Worm (Caenorhabditis elegans): ENCODE data around the gene act-5.
A peak's percentile ranks its signal among the peaks of the same experiment; 100 is the strongest.

act-5 gene

ce11 chrIII:13630708-13631107 is 24.8 kb upstream of the act-5 start, which contains the start of gene arrd-17:
TSS of gene arrd-17 (minus strand) at chrIII:13630808.
- no peak for TF ChIP-seq nhr-42 (GFP tag; IDR thresholded peaks at IDR 0.05)

DNA sequence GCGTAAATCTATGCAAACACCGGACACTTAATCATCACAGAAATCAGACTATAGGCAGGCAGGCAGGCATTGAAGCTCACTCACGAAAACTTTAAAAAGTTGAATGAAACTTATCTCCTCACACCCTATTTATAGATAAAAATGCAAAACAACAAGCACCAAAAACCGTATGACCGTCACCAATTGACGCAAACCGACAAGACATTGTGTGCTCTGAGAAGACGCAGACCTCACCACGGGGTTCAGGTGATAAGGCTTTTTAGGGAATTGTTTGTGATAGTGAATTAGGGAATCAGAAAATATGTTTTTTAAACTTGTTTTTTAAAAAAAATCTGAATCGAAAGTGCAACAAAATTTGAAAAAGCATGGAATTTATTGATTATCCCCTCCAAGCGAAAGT is 20.8 kb upstream of the act-5 start, which contains the start of gene T12D8.5:
TSS of gene T12D8.5 (minus strand) at position 95 of the 400 bp plus-strand sequence.
- TF ChIP-seq gei-8 (GFP tag; optimal IDR thresholded peaks at IDR 0.05) (no peak), daf-16 (GFP tag; optimal IDR thresholded peaks at IDR 0.05) (peak in 1 of 2 experiments; percentile 9), daf-16 (tag; optimal IDR thresholded peaks at IDR 0.05) (peak; percentile 99), fos-1 (tag; optimal IDR thresholded peaks at IDR 0.05) (no peak), ceh-28 (tag; optimal IDR thresholded peaks at IDR 0.05) (no peak), Y105C5A.15 (GFP tag; IDR thresholded peaks at IDR 0.05) (no peak), dve-1 (tag; optimal IDR thresholded peaks at IDR 0.05; ENCODE audit: insufficient read depth) (peak; percentile 90), dpl-1 (GFP tag; optimal IDR thresholded peaks at IDR 0.05) (no peak), mdt-29 (GFP tag; IDR thresholded peaks at IDR 0.05) (no peak), unc-130 (GFP tag; optimal IDR thresholded peaks at IDR 0.05) (no peak), ZK337.2 (GFP tag; IDR thresholded peaks at IDR 0.05) (no peak), nhr-28 (tag; optimal IDR thresholded peaks at IDR 0.05) (peak; percentile 49), mep-1 (tag; optimal IDR thresholded peaks at IDR 0.05) (peak; percentile 16), spr-1 (tag; optimal IDR thresholded peaks at IDR 0.05) (no peak), lin-13 (GFP tag; optimal IDR thresholded peaks at IDR 0.05) (no peak), T20F7.1 (GFP tag; optimal IDR thresholded peaks at IDR 0.05) (no peak), ceh-62 (tag; optimal IDR thresholded peaks at IDR 0.05) (no peak), lsy-2 (tag; optimal IDR thresholded peaks at IDR 0.05) (peak; percentile 13 to 37), T26A8.4 (GFP tag; IDR thresholded peaks at IDR 0.05) (0 out of 2 replicates have a peak, but pooled peaks have one; percentile 2), hlh-30 (tag; optimal IDR thresholded peaks at IDR 0.05; ENCODE audit: insufficient read depth) (peak; percentile 84), spr-3 (GFP tag; optimal IDR thresholded peaks at IDR 0.05) (no peak), lin-15B (tag; optimal IDR thresholded peaks at IDR 0.05) (no peak), dmd-6 (GFP tag; IDR thresholded peaks at IDR 0.05) (peak; percentile 23; the same call in 1 of the 2 replicates), ceh-32 (tag; optimal IDR thresholded peaks at IDR 0.05; ENCODE audit: poor library complexity) (no peak), F49E8.2 (tag; optimal IDR thresholded peaks at IDR 0.05; ENCODE audit: borderline replicate concordance) (no peak), D1046.2 (GFP tag; IDR thresholded peaks at IDR 0.05) (no peak), hif-1 (tag; optimal IDR thresholded peaks at IDR 0.05) (no peak), ctbp-1 (GFP tag; IDR thresholded peaks at IDR 0.05) (no peak), lim-7 (GFP tag; IDR thresholded peaks at IDR 0.05) (no peak), zfp-3 (GFP tag; conservative IDR thresholded peaks at IDR 0.05) (no peak), snpc-4 (tag; optimal IDR thresholded peaks at IDR 0.05) (no peak), Y48G9A.11 (GFP tag; IDR thresholded peaks at IDR 0.05) (no peak), nhr-111 (GFP tag; optimal IDR thresholded peaks at IDR 0.05) (no peak), F26F4.8 (GFP tag; conservative IDR thresholded peaks at IDR 0.05) (no peak), lir-3 (tag; optimal IDR thresholded peaks at IDR 0.05) (no peak), ztf-11 (tag; optimal IDR thresholded peaks at IDR 0.05) (no peak), hlh-11 (tag; optimal IDR thresholded peaks at IDR 0.05) (peak; percentile 82), attf-4 (tag; optimal IDR thresholded peaks at IDR 0.05) (no peak), fkh-10 (GFP tag; optimal IDR thresholded peaks at IDR 0.05) (no peak), mdl-1 (tag; optimal IDR thresholded peaks at IDR 0.05) (peak in 1 of 2 experiments; percentile 34), ZK546.5 (tag; optimal IDR thresholded peaks at IDR 0.05) (no peak), egl-27 (tag; optimal IDR thresholded peaks at IDR 0.05) (no peak), nhr-42 (GFP tag; IDR thresholded peaks at IDR 0.05) (no peak), dmd-9 (GFP tag; IDR thresholded peaks at IDR 0.05) (no peak), nhr-77 (tag; optimal IDR thresholded peaks at IDR 0.05) (no peak), F10B5.3 (tag; optimal IDR thresholded peaks at IDR 0.05) (no peak), daf-19 (GFP tag; conservative IDR thresholded peaks at IDR 0.05) (no peak), snpc-1.2 (GFP tag; IDR thresholded peaks at IDR 0.05) (no peak), pqm-1 (tag; optimal IDR thresholded peaks at IDR 0.05) (peak; percentile 80), duxl-1 (tag; optimal IDR thresholded peaks at IDR 0.05; ENCODE audit: poor library complexity) (no peak)

Measured in whole organism, L4 larva.